Fruit fly (Drosophila melanogaster) whole organism, embryonic: ENCODE data around the gene CG42299.

Experiments used
- Bgb ChIP-seq: fragments of 200-800 bp; sonication (Bioruptor generic); IDR thresholded peaks from 2 replicates; pipeline ENCODE4 v1.3.6; 2022; ENCODE audit warnings: missing biosample characterization, missing genetic modification characterization; ENCODE audit not compliant: partially characterized antibody
- Blimp-1 ChIP-seq: fragments of 200-800 bp; sonication (Bioruptor generic); optimal IDR thresholded peaks from 3 replicates; lab custom pipeline; 2018; ENCODE audit warnings: missing biosample characterization, missing genetic modification characterization, mild to moderate bottlenecking, moderate library complexity, missing genetic modification reagents
- CG10209 ChIP-seq: fragments of 200-800 bp; sonication (Bioruptor generic); optimal IDR thresholded peaks from 3 replicates; lab custom pipeline; 2017; ENCODE audit warnings: missing biosample characterization, mild to moderate bottlenecking, missing genetic modification characterization, missing genetic modification reagents
- CG10267 ChIP-seq: fragments of 200-800 bp; sonication (Bioruptor generic); optimal IDR thresholded peaks from 2 replicates; lab custom pipeline; 2018; ENCODE audit warnings: missing biosample characterization, mild to moderate bottlenecking, missing genetic modification characterization, moderate library complexity
- CG10654 ChIP-seq: fragments of 200-800 bp; sonication (Bioruptor generic); optimal IDR thresholded peaks from 2 replicates; lab custom pipeline; 2016; ENCODE audit warnings: missing biosample characterization, missing genetic modification characterization
- CG11085 ChIP-seq: fragments of 200-800 bp; sonication (Bioruptor generic); IDR thresholded peaks from 2 replicates; pipeline ENCODE4 v1.3.6; 2022; ENCODE audit warnings: missing biosample characterization, missing genetic modification characterization
- CG11696 ChIP-seq: fragments of 200-800 bp; sonication (Bioruptor generic); IDR thresholded peaks from 2 replicates; pipeline ENCODE4 v1.3.6; 2022; ENCODE audit warnings: missing biosample characterization, missing genetic modification characterization
- CG1529 ChIP-seq: fragments of 200-800 bp; sonication (Bioruptor generic); optimal IDR thresholded peaks from 3 replicates; lab custom pipeline; 2018; ENCODE audit warnings: missing biosample characterization, missing genetic modification characterization
- CG1603 ChIP-seq: fragments of 200-800 bp; sonication (Bioruptor generic); optimal IDR thresholded peaks from 2 replicates; lab custom pipeline; 2019; ENCODE audit warnings: missing biosample characterization, mild to moderate bottlenecking, missing genetic modification characterization, moderate library complexity
- CG1647 ChIP-seq: fragments of 200-800 bp; sonication (Bioruptor generic); optimal IDR thresholded peaks from 3 replicates; lab custom pipeline; 2016; ENCODE audit warnings: missing biosample characterization, missing genetic modification characterization
- CG2199 ChIP-seq: fragments of 200-800 bp; sonication (Bioruptor generic); IDR thresholded peaks from 3 replicates; pipeline ENCODE4 v1.3.6; 2022; ENCODE audit warnings: missing biosample characterization, missing genetic modification characterization
- CG43689 ChIP-seq: fragments of 200-800 bp; sonication (Bioruptor generic); IDR thresholded peaks from 2 replicates; pipeline ENCODE4 v1.3.6; 2022; ENCODE audit warnings: missing biosample characterization, missing genetic modification characterization
- CG5180 ChIP-seq: fragments of 200-800 bp; sonication (Bioruptor generic); optimal IDR thresholded peaks from 3 replicates; lab custom pipeline; 2017; ENCODE audit warnings: missing biosample characterization, missing genetic modification characterization, mild to moderate bottlenecking, moderate library complexity, missing genetic modification reagents
- CG6654 ChIP-seq: fragments of 200-800 bp; sonication (Bioruptor generic); optimal IDR thresholded peaks from 2 replicates; lab custom pipeline; 2017; ENCODE audit warnings: missing biosample characterization, mild to moderate bottlenecking, missing genetic modification characterization
- CG7271 ChIP-seq: fragments of 200-800 bp; sonication (Bioruptor generic); optimal IDR thresholded peaks from 2 replicates; lab custom pipeline; 2018; ENCODE audit warnings: missing biosample characterization, mild to moderate bottlenecking, missing genetic modification characterization, moderate library complexity
- CG7745 ChIP-seq: fragments of 200-800 bp; sonication (Bioruptor generic); optimal IDR thresholded peaks from 2 replicates; lab custom pipeline; 2018; ENCODE audit warnings: missing biosample characterization, mild to moderate bottlenecking, missing genetic modification characterization, moderate library complexity
- Dll ChIP-seq: fragments of 200-800 bp; sonication (Bioruptor generic); IDR thresholded peaks from 4 replicates; pipeline ENCODE4 v1.3.6; 2022; ENCODE audit warnings: missing biosample characterization, missing genetic modification characterization; ENCODE audit not compliant: partially characterized antibody
- Doc3 ChIP-seq: fragments of 200-800 bp; sonication (Bioruptor generic); IDR thresholded peaks from 3 replicates; pipeline ENCODE4 v1.3.6; 2022; ENCODE audit warnings: missing biosample characterization, missing genetic modification characterization; ENCODE audit not compliant: partially characterized antibody
- E2f1 ChIP-seq: fragments of 200-800 bp; sonication (Bioruptor generic); IDR thresholded peaks from 2 replicates; pipeline ENCODE4 v1.3.6; 2022; ENCODE audit warnings: missing biosample characterization, missing genetic modification characterization
- Gsc ChIP-seq: fragments of 200-800 bp; sonication (Bioruptor generic); IDR thresholded peaks from 2 replicates; pipeline ENCODE4 v1.3.6; 2022; ENCODE audit warnings: missing biosample characterization, missing genetic modification characterization
- H15 ChIP-seq: fragments of 200-800 bp; sonication (Bioruptor generic); IDR thresholded peaks from 3 replicates; pipeline ENCODE4 v1.3.6; 2022; ENCODE audit warnings: missing biosample characterization, missing genetic modification characterization
- Nf-YA ChIP-seq: fragments of 200-800 bp; sonication (Bioruptor generic); IDR thresholded peaks from 2 replicates; pipeline ENCODE4 v1.3.6; 2022; ENCODE audit warnings: missing biosample characterization, missing genetic modification characterization
- Opbp ChIP-seq: fragments of 200-800 bp; sonication (Bioruptor generic); IDR thresholded peaks from 3 replicates; pipeline ENCODE4 v1.3.6; 2022; ENCODE audit warnings: missing biosample characterization, missing genetic modification characterization; ENCODE audit not compliant: partially characterized antibody
- Ravus ChIP-seq: fragments of 200-800 bp; sonication (Bioruptor generic); IDR thresholded peaks from 2 replicates; pipeline ENCODE4 v1.3.6; 2022; ENCODE audit warnings: missing biosample characterization, missing genetic modification characterization
- Scr ChIP-seq: fragments of 200-800 bp; sonication (Bioruptor generic); IDR thresholded peaks from 2 replicates; pipeline ENCODE4 v1.3.6; 2022; ENCODE audit warnings: missing biosample characterization, missing genetic modification characterization; ENCODE audit not compliant: partially characterized antibody
- Taf1 ChIP-seq: fragments of 200-800 bp; sonication (Bioruptor generic); IDR thresholded peaks from 2 replicates; pipeline ENCODE4 v1.3.6; 2022; ENCODE audit warnings: missing biosample characterization, missing genetic modification characterization
- ac ChIP-seq: fragments of 200-800 bp; sonication (Bioruptor generic); optimal IDR thresholded peaks from 3 replicates; lab custom pipeline; 2017; ENCODE audit warnings: missing biosample characterization, mild to moderate bottlenecking, missing genetic modification characterization
- aop ChIP-seq: fragments of 200-800 bp; sonication (Bioruptor generic); IDR thresholded peaks from 2 replicates; pipeline ENCODE4 v1.3.6; 2022; ENCODE audit warnings: missing biosample characterization, missing genetic modification characterization
- ase ChIP-seq: fragments of 200-800 bp; sonication (Bioruptor generic); IDR thresholded peaks from 3 replicates; pipeline ENCODE4 v1.3.6; 2022; ENCODE audit warnings: missing biosample characterization, missing genetic modification characterization
- br ChIP-seq: fragments of >200 bp; optimal IDR thresholded peaks from 2 replicates; lab custom pipeline; 2017
- cg ChIP-seq: fragments of 200-800 bp; sonication (Bioruptor generic); optimal IDR thresholded peaks from 3 replicates; lab custom pipeline; 2019; ENCODE audit warnings: missing biosample characterization, mild to moderate bottlenecking, missing genetic modification characterization, moderate library complexity
- ci ChIP-seq: fragments of 200-800 bp; sonication (Bioruptor generic); IDR thresholded peaks from 3 replicates; pipeline ENCODE4 v1.3.6; 2022; ENCODE audit warnings: missing biosample characterization, missing genetic modification characterization
- croc ChIP-seq: fragments of 200-800 bp; sonication (Bioruptor generic); conservative IDR thresholded peaks from 3 replicates; pipeline ENCODE4 v1.3.6; 2022; ENCODE audit warnings: missing biosample characterization, missing genetic modification characterization
- dimm ChIP-seq: fragments of 200-800 bp; sonication (Bioruptor generic); IDR thresholded peaks from 2 replicates; pipeline ENCODE4 v1.3.6; 2022; ENCODE audit warnings: missing biosample characterization, missing genetic modification characterization
- emc ChIP-seq: fragments of 200-800 bp; sonication (Bioruptor generic); optimal IDR thresholded peaks from 2 replicates; lab custom pipeline; 2016; ENCODE audit warnings: missing biosample characterization, missing genetic modification characterization
- fd64A ChIP-seq: fragments of 200-800 bp; sonication (Bioruptor generic); optimal IDR thresholded peaks from 3 replicates; lab custom pipeline; 2018; ENCODE audit warnings: missing biosample characterization, mild to moderate bottlenecking, missing genetic modification characterization
- fu2 ChIP-seq: fragments of 200-800 bp; sonication (Bioruptor generic); optimal IDR thresholded peaks from 2 replicates; lab custom pipeline; 2016; ENCODE audit warnings: missing biosample characterization, missing genetic modification characterization
- gcm ChIP-seq: fragments of 200-800 bp; sonication (Bioruptor generic); optimal IDR thresholded peaks from 2 replicates; lab custom pipeline; 2019; ENCODE audit warnings: missing biosample characterization, mild to moderate bottlenecking, missing genetic modification characterization, moderate library complexity
- kah ChIP-seq: fragments of 200-800 bp; sonication (Bioruptor generic); optimal IDR thresholded peaks from 2 replicates; lab custom pipeline; 2018; ENCODE audit warnings: missing biosample characterization, mild to moderate bottlenecking, missing genetic modification characterization
- lbe ChIP-seq: fragments of 200-800 bp; sonication (Bioruptor generic); optimal IDR thresholded peaks from 2 replicates; lab custom pipeline; 2016; ENCODE audit warnings: missing biosample characterization, mild to moderate bottlenecking, missing genetic modification characterization
- mld ChIP-seq: fragments of 200-800 bp; sonication (Bioruptor generic); IDR thresholded peaks from 3 replicates; pipeline ENCODE4 v1.3.6; 2022; ENCODE audit warnings: missing biosample characterization, missing genetic modification characterization; ENCODE audit not compliant: partially characterized antibody
- nerfin-2 ChIP-seq: fragments of 200-800 bp; sonication (Bioruptor generic); IDR thresholded peaks from 2 replicates; pipeline ENCODE4 v1.3.6; 2022; ENCODE audit warnings: missing biosample characterization, missing genetic modification characterization; ENCODE audit not compliant: partially characterized antibody
- pb ChIP-seq: fragments of 200-800 bp; sonication (Bioruptor generic); optimal IDR thresholded peaks from 3 replicates; lab custom pipeline; 2016; ENCODE audit warnings: missing biosample characterization, missing genetic modification characterization
- pho ChIP-seq: fragments of 200-800 bp; sonication (Bioruptor generic); optimal IDR thresholded peaks from 2 replicates; lab custom pipeline; 2016; ENCODE audit warnings: missing biosample characterization, missing genetic modification characterization
- prd ChIP-seq, 3 experiments: fragments of >200 bp in 2 of 3; fragments of 200-800 bp in 1 of 3; sonication (Bioruptor generic) in 1 of 3; optimal IDR thresholded peaks in 2 of 3; IDR thresholded peaks in 1 of 3; 2 replicates in 2 of 3; 3 replicates in 1 of 3; pipeline versions ENCODE4 v1.3.6 to Lab custom; 2017 to 2022; ENCODE audit warnings: missing biosample characterization in 1 of 3, missing genetic modification characterization in 1 of 3
- pzg ChIP-seq: fragments of 200-800 bp; sonication (Bioruptor generic); optimal IDR thresholded peaks from 3 replicates; lab custom pipeline; 2018; ENCODE audit warnings: missing biosample characterization, mild to moderate bottlenecking, missing genetic modification characterization, moderate library complexity
- sd ChIP-seq: fragments of 200-800 bp; sonication (Bioruptor generic); optimal IDR thresholded peaks from 3 replicates; lab custom pipeline; 2018; ENCODE audit warnings: missing biosample characterization, mild to moderate bottlenecking, missing genetic modification characterization, moderate library complexity
- slbo ChIP-seq: fragments of 200-800 bp; sonication (Bioruptor generic); IDR thresholded peaks from 2 replicates; pipeline ENCODE4 v1.3.6; 2022; ENCODE audit warnings: missing biosample characterization, missing genetic modification characterization
- slp2 ChIP-seq: fragments of 200-800 bp; sonication (Bioruptor generic); optimal IDR thresholded peaks from 2 replicates; lab custom pipeline; 2016; ENCODE audit warnings: missing biosample characterization, missing genetic modification characterization
- tll ChIP-seq, 2 experiments: fragments of 200-800 bp in 1 of 2; fragments of >200 bp in 1 of 2; sonication (Bioruptor generic) in 1 of 2; optimal IDR thresholded peaks; 2 replicates each; lab custom pipeline; 2017 to 2019; ENCODE audit warnings: missing biosample characterization in 2 of 2, missing genetic modification characterization in 2 of 2, mild to moderate bottlenecking in 1 of 2, moderate library complexity in 1 of 2
- zfh2 ChIP-seq: fragments of 200-800 bp; sonication (Bioruptor generic); optimal IDR thresholded peaks from 2 replicates; lab custom pipeline; 2016; ENCODE audit warnings: missing biosample characterization, missing genetic modification characterization

Gene CG42299

DNA sequence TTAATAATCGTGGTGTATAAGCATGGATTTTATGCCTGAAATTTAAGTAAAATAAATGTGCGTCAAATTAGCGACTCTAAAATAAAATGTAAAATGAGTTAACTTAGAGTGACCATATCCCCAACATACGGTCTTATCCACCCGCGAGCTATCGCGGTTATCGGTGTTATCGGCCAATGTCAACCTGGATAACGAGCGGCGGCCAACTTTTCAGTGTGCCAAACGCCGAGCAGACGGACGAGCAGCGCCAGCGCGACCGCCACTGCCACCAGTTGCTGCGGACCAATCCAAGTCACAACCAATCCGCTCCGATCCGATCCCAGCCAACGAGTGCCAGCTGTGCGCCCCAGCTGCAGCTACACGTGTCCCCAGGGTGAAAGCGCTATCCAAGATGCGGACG lies 2.6 kb upstream of the CG42299 start, which contains the start of the genes cerv and CG7872 (continued):
- TF ChIP-seq CG7745 (tag; lab: Kevin White, UChicago) (no peak), CG2199 (GFP tag; lab: Robert Waterston, UW) (no peak), Gsc (GFP tag; lab: Robert Waterston, UW) (no peak), CG6654 (GFP tag; lab: Kevin White, UChicago) (no peak), CG10267 (tag; lab: Kevin White, UChicago) (peak; percentile 76), Blimp-1 (GFP tag; lab: Kevin White, UChicago) (no peak), CG7271 (tag; lab: Kevin White, UChicago) (no peak), slp2 (no peak), ase (GFP tag; lab: Robert Waterston, UW) (no peak), CG10654 (GFP tag; lab: Kevin White, UChicago) (no peak), CG43689 (GFP tag; lab: Robert Waterston, UW) (no peak), prd (optimal IDR thresholded peaks at IDR 0.05; lab: Kevin White, UChicago) (no peak), prd (GFP tag; IDR thresholded peaks at IDR 0.05; lab: Robert Waterston, UW) (no peak), slbo (GFP tag; lab: Robert Waterston, UW) (peak; percentile 35; the same call in 1 of the 2 replicates), CG10209 (GFP tag; lab: Kevin White, UChicago) (no peak), gcm (GFP tag; lab: Kevin White, UChicago) (no peak), sd (tag; lab: Kevin White, UChicago) (no peak), Taf1 (GFP tag; lab: Robert Waterston, UW) (no peak), lbe (GFP tag; lab: Kevin White, UChicago) (no peak), Opbp (peak; percentile 79), CG5180 (GFP tag; lab: Kevin White, UChicago) (no peak), Nf-YA (GFP tag; lab: Robert Waterston, UW) (no peak), mld (0 out of 3 replicates have a peak, but pooled peaks have one; percentile 59), pb (GFP tag; lab: Kevin White, UChicago) (no peak), CG1529 (no peak), H15 (GFP tag; lab: Robert Waterston, UW) (no peak), emc (GFP tag; lab: Kevin White, UChicago) (no peak), ci (GFP tag; lab: Robert Waterston, UW) (0 out of 3 replicates have a peak, but pooled peaks have one; percentile 12), Scr (GFP tag; lab: Robert Waterston, UW) (peak; percentile 66), croc (GFP tag; lab: Robert Waterston, UW) (no peak), Doc3 (GFP tag; lab: Robert Waterston, UW) (peak; percentile 48; the same call in 1 of the 3 replicates), kah (peak; percentile 31)
- TF ChIP-seq, all 482 proteins: peak for 87

DNA sequence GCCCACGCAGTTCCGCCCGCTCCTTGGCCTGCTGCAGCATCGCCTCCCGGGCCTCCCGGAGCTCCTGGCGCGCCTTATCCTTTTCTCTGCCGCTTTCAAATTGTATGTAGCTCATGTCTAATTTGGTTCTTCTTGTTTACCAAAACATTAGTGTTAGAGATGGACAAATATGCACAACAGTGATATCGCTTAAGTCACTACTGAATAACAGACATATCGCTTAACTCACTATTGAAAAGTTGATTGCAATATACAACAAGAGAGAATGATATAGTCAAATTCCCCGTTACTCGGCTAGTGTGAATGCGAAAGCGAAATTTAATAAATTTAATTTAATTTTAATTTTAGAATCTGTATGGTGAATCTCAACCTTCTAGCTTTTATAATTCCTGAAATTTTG lies 1.1 kb downstream of the CG42299 start, which contains the start of gene CG9213:
CG9213 (minus strand) TSS at position 152 of the 400 bp plus-strand sequence.
- TF ChIP-seq Dll (GFP tag; lab: Robert Waterston, UW) (peak; percentile 86), dimm (GFP tag; lab: Robert Waterston, UW) (no peak), ac (GFP tag; lab: Kevin White, UChicago) (no peak), CG1603 (peak; percentile 39), zfh2 (GFP tag; lab: Kevin White, UChicago) (no peak), CG11085 (no peak), nerfin-2 (GFP tag; lab: Robert Waterston, UW) (peak; percentile 68; the same call in 1 of the 2 replicates), fu2 (GFP tag; lab: Kevin White, UChicago) (no peak), CG11696 (no peak), fd64A (no peak), aop (GFP tag; lab: Robert Waterston, UW) (no peak), CG1647 (GFP tag; lab: Kevin White, UChicago) (no peak), br (no peak), pho (no peak), Ravus (GFP tag; lab: Robert Waterston, UW) (no peak), pzg (GFP tag; lab: Kevin White, UChicago) (peak; percentile 54), Bgb (GFP tag; lab: Robert Waterston, UW) (peak; percentile 84), cg (GFP tag; lab: Kevin White, UChicago) (no peak), E2f1 (GFP tag; lab: Robert Waterston, UW) (no peak), Gsc (GFP tag; lab: Robert Waterston, UW) (no peak), tll (GFP tag; optimal IDR thresholded peaks at IDR 0.05; lab: Kevin White, UChicago) (no peak)
